Fruit fly (Drosophila melanogaster): ENCODE data around the gene CG31111.

The CG31111 gene

DNA sequence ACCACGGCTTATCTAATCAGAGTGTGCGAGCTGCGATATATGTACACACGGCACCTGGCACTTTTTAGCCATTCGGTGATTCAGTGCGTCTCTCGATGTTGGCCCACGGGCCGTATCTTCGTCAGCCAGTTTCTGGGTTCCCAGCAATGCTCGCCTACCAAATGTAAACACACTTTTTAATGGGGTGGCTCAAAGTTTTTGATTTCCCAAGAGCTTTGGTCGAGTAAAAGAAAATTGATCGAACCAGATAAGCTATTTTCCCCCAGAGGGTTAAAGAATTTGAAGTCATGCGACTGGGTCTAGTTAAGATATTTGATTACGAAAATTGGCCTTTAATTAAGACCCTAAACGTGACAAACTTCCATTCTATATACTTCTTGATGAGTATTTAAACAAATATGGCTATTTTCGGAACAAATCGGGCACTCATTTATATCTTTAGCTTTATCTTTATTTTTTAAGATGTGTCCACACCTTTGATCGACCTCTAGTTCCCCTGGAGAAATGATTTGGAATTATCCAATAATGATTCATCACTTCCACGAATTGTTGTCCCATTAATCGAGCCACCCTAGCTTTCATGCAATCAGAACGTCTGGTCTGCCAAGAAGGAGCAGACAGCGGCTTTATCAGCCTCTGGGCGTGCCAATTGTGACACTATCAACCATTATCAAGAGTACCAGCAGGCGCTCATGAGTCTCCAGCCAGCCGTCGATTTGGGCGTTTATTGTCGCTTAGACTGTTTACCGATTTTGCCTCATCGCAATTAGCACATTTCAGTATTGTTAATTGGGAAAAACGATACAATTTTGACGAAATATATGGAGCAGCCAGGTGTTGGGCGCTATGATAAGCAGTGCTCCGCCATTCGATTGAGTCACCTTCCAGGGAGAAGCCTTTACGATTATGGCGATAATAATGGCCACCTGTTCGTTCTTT lies 28.4 kb downstream of the CG31111 start (continued):
- TF ChIP-seq Blimp-1 (GFP tag; optimal IDR thresholded peaks at IDR 0.05) (no peak), amos (GFP tag; IDR thresholded peaks at IDR 0.05; ENCODE audit: partially characterized antibody) (no peak), CG12942 (GFP tag; optimal IDR thresholded peaks at IDR 0.05) (no peak), Asciz (GFP tag; optimal IDR thresholded peaks at IDR 0.05) (peak; percentile 13), CG10321 (GFP tag; IDR thresholded peaks at IDR 0.05) (no peak), CG31365 (tag; optimal IDR thresholded peaks at IDR 0.05) (no peak), CG5953 (GFP tag; IDR thresholded peaks at IDR 0.05) (no peak), pum (GFP tag; optimal IDR thresholded peaks at IDR 0.05) (no peak), Lpt (GFP tag; optimal IDR thresholded peaks at IDR 0.05) (no peak), Nf-YA (GFP tag; IDR thresholded peaks at IDR 0.05) (no peak), cas (GFP tag; IDR thresholded peaks at IDR 0.05) (no peak), tll (GFP tag; optimal IDR thresholded peaks at IDR 0.05) (no peak), lilli (GFP tag; optimal IDR thresholded peaks at IDR 0.05) (peak; percentile 62), crc (GFP tag; optimal IDR thresholded peaks at IDR 0.05) (no peak), salm (tag; optimal IDR thresholded peaks at IDR 0.05) (no peak), en (GFP tag; optimal IDR thresholded peaks at IDR 0.05) (no peak), Ssrp (tag; optimal IDR thresholded peaks at IDR 0.05) (no peak), sisA (GFP tag; IDR thresholded peaks at IDR 0.05) (no peak), CG34422 (GFP tag; IDR thresholded peaks at IDR 0.05) (no peak), CG10462 (GFP tag; optimal IDR thresholded peaks at IDR 0.05) (no peak), BtbVII (GFP tag; optimal IDR thresholded peaks at IDR 0.05) (peak; percentile 59), CG4328 (GFP tag; optimal IDR thresholded peaks at IDR 0.05) (peak; percentile 23), CG17568 (GFP tag; optimal IDR thresholded peaks at IDR 0.05) (no peak), sens (GFP tag) (peak; percentile 46), Lim3 (GFP tag; IDR thresholded peaks at IDR 0.05) (no peak), CG11695 (GFP tag; IDR thresholded peaks at IDR 0.05) (no peak), CG1529 (GFP tag; optimal IDR thresholded peaks at IDR 0.05) (no peak), CG16815 (GFP tag; optimal IDR thresholded peaks at IDR 0.05) (no peak), CG1603 (tag; optimal IDR thresholded peaks at IDR 0.05) (no peak), Optix (GFP tag; IDR thresholded peaks at IDR 0.05) (no peak), CG7928 (GFP tag; optimal IDR thresholded peaks at IDR 0.05) (no peak), gcm (GFP tag; optimal IDR thresholded peaks at IDR 0.05) (no peak), nom (GFP tag; optimal IDR thresholded peaks at IDR 0.05) (no peak), ttk (GFP tag; IDR thresholded peaks at IDR 0.05) (no peak), CG31441 (GFP tag; IDR thresholded peaks at IDR 0.05) (no peak), CG6254 (GFP tag; optimal IDR thresholded peaks at IDR 0.05) (no peak), CG15479 (GFP tag; optimal IDR thresholded peaks at IDR 0.05) (no peak), CG6272 (GFP tag; IDR thresholded peaks at IDR 0.05) (no peak), otp (GFP tag; IDR thresholded peaks at IDR 0.05) (no peak), CG2199 (GFP tag; IDR thresholded peaks at IDR 0.05) (no peak), CG7839 (tag; optimal IDR thresholded peaks at IDR 0.05) (no peak), Usf (GFP tag; optimal IDR thresholded peaks at IDR 0.05) (peak; percentile 6), klu (GFP tag; IDR thresholded peaks at IDR 0.05) (no peak), insv (GFP tag; optimal IDR thresholded peaks at IDR 0.05) (no peak), unpg (GFP tag; optimal IDR thresholded peaks at IDR 0.05) (no peak), Ravus (GFP tag; IDR thresholded peaks at IDR 0.05) (no peak), CG4424 (GFP tag; optimal IDR thresholded peaks at IDR 0.05) (no peak), Lhr (GFP tag; optimal IDR thresholded peaks at IDR 0.05) (no peak), br (optimal IDR thresholded peaks at IDR 0.05) (no peak), nerfin-2 (GFP tag; IDR thresholded peaks at IDR 0.05; ENCODE audit: partially characterized antibody) (no peak)
